Worm (Caenorhabditis elegans): Measurements from ENCODE around the gene scd-2.

Gene scd-2

ce11 chrV:6593700-6594244 lies 39.3 kb upstream of the scd-2 start, which contains the start of gene hcp-1 (continued):
- TF ChIP-seq Y67H2A.10 (GFP tag; conservative IDR thresholded peaks at IDR 0.05) (0 out of 2 replicates have a peak, but pooled peaks have one; percentile 40), lag-1 (GFP tag; IDR thresholded peaks at IDR 0.05) (no peak), lin-54 (GFP tag; optimal IDR thresholded peaks at IDR 0.05) (peak; percentile 96), snpc-4 (GFP tag; optimal IDR thresholded peaks at IDR 0.05) (peak; percentile 34), snpc-4 (tag; optimal IDR thresholded peaks at IDR 0.05) (peak in 2 of 4 experiments; percentile 56 to 66), rcor-1 (GFP tag; IDR thresholded peaks at IDR 0.05) (peak; percentile 92), let-607 (tag; optimal IDR thresholded peaks at IDR 0.05) (no peak), hmg-1.2 (GFP tag; IDR thresholded peaks at IDR 0.05) (peak; percentile 71), lir-1 (GFP tag; conservative IDR thresholded peaks at IDR 0.05) (peak; percentile 77), egl-44 (GFP tag; IDR thresholded peaks at IDR 0.05) (no peak), lin-35 (GFP tag; optimal IDR thresholded peaks at IDR 0.05) (peak; percentile 61 to 86 (median 83)), dox-1 (GFP tag; IDR thresholded peaks at IDR 0.05) (peak; percentile 94; the same call in 1 of the 2 replicates), F10E7.11 (tag; optimal IDR thresholded peaks at IDR 0.05) (no peak), madf-8 (GFP tag; conservative IDR thresholded peaks at IDR 0.05) (peak; percentile 99), hrde-1 (tag; optimal IDR thresholded peaks at IDR 0.05; ENCODE audit: borderline replicate concordance) (peak; percentile 62), lsl-1 (GFP tag; optimal IDR thresholded peaks at IDR 0.05) (peak; percentile 94), F23B12.7 (tag; optimal IDR thresholded peaks at IDR 0.05; ENCODE audit: insufficient read depth) (peak; percentile 58), dpl-1 (GFP tag; optimal IDR thresholded peaks at IDR 0.05) (peak; percentile 99), attf-5 (GFP tag; optimal IDR thresholded peaks at IDR 0.05) (no peak), mxl-1 (tag; optimal IDR thresholded peaks at IDR 0.05) (no peak), repo-1 (tag; optimal IDR thresholded peaks at IDR 0.05) (no peak), attf-6 (GFP tag; IDR thresholded peaks at IDR 0.05) (peak; percentile 79), Y56A3A.18 (GFP tag; IDR thresholded peaks at IDR 0.05) (0 out of 2 replicates have a peak, but pooled peaks have one; percentile 28), F49E8.2 (tag; optimal IDR thresholded peaks at IDR 0.05; ENCODE audit: insufficient read depth) (peak; percentile 90), Y53F4B.3 (GFP tag; IDR thresholded peaks at IDR 0.05) (0 out of 2 replicates have a peak, but pooled peaks have one; percentile 30), ceh-100 (GFP tag; IDR thresholded peaks at IDR 0.05) (peak; percentile 53; the same call in 1 of the 2 replicates), sptf-2 (GFP tag; optimal IDR thresholded peaks at IDR 0.05) (no peak), pbrm-1 (GFP tag; IDR thresholded peaks at IDR 0.05) (peak; percentile 78), madf-6 (GFP tag; IDR thresholded peaks at IDR 0.05) (peak; percentile 100), ztf-18 (tag; optimal IDR thresholded peaks at IDR 0.05) (peak; percentile 11)

- no peak for TF ChIP-seq nfya-1 (tag; optimal IDR thresholded peaks at IDR 0.05; ENCODE audit: borderline replicate concordance, insufficient read depth)
- TF ChIP-seq zfh-2 (GFP tag; conservative IDR thresholded peaks at IDR 0.05) = peak; percentile 40; the same call in 1 of the 2 replicates
Measured at ce11 chrV:6602556-6603062, 30.4 kb upstream of the scd-2 start, which contains the start of gene ZK1055.6. Gene ZK1055.6, minus strand, starts transcription at chrV:6602606.

DNA sequence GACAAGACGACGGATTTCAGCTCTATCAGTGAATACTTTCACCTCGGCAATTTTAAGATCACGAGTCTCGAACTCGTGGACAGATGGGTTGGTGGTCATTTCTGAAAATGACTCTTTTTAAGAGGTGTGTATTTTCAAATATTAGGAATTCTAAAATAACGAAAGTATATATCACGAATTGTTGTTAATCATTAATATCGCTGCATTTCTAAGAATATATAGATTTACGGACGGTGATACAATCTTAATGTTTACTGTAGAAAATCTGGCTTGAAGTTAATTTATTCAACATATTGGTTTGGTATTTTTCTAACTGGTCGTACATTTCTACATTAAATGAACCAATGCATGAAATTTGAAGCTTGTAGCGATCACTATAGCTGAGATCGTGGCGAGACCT lies 27.8 kb upstream of the scd-2 start, which contains the start of gene ZK1055.7:
Gene ZK1055.7, minus strand, starts transcription at position 101 of the 400 bp plus-strand sequence.
- TF ChIP-seq dpff-1 (tag; optimal IDR thresholded peaks at IDR 0.05) (no peak), ceh-58 (GFP tag; IDR thresholded peaks at IDR 0.05) (no peak), K12H6.12 (tag; optimal IDR thresholded peaks at IDR 0.05) (no peak), ztf-18 (tag; optimal IDR thresholded peaks at IDR 0.05) (no peak), lsl-1 (GFP tag; optimal IDR thresholded peaks at IDR 0.05) (no peak), B0035.1 (tag; optimal IDR thresholded peaks at IDR 0.05) (no peak), egl-44 (GFP tag; IDR thresholded peaks at IDR 0.05) (no peak), F57C9.4 (tag; optimal IDR thresholded peaks at IDR 0.05) (no peak), F33H1.4 (GFP tag; IDR thresholded peaks at IDR 0.05) (no peak), hmg-20 (GFP tag; IDR thresholded peaks at IDR 0.05) (no peak), ztf-22 (GFP tag; optimal IDR thresholded peaks at IDR 0.05) (no peak), nhr-120 (GFP tag; IDR thresholded peaks at IDR 0.05) (no peak), hsf-1 (GFP tag; IDR thresholded peaks at IDR 0.05) (no peak)

Measured in whole organism, young adult.